Worm (Caenorhabditis elegans) whole organism, late embryonic: ENCODE data around the gene C46F11.5.

Experiments
- C38D4.7 ChIP-seq: fragments of 200-800 bp; sonication (Bioruptor generic); optimal IDR thresholded peaks from 2 replicates; lab custom pipeline; 2018; ENCODE audit warnings: mild to moderate bottlenecking, missing genetic modification characterization, moderate library complexity, missing compliant biosample characterization
- K02D7.2 ChIP-seq: sonication (generic microtip); optimal IDR thresholded peaks from 2 replicates; lab custom pipeline; 2017; ENCODE audit warnings: mild to moderate bottlenecking, missing genetic modification characterization, missing compliant biosample characterization
- T23F11.4 ChIP-seq: fragments of 200-800 bp; sonication (Bioruptor generic); optimal IDR thresholded peaks from 2 replicates; lab custom pipeline; 2018; ENCODE audit warnings: mild to moderate bottlenecking, missing genetic modification characterization, missing compliant biosample characterization
- Y22D7AL.16 ChIP-seq: sonication (generic microtip); optimal IDR thresholded peaks from 2 replicates; lab custom pipeline; 2016; ENCODE audit warnings: missing genetic modification characterization, missing compliant biosample characterization
- ahr-1 ChIP-seq: sonication (generic microtip); optimal IDR thresholded peaks from 2 replicates; lab custom pipeline; 2016; ENCODE audit warnings: missing genetic modification characterization, missing compliant biosample characterization
- ama-1 ChIP-seq: fragments of 150-350 bp; optimal IDR thresholded peaks from 2 replicates; lab custom pipeline; 2014
- ceh-22 ChIP-seq: sonication (generic microtip); optimal IDR thresholded peaks from 2 replicates; lab custom pipeline; 2017; ENCODE audit warnings: missing biosample characterization, missing genetic modification characterization
- ceh-24 ChIP-seq: sonication (generic microtip); optimal IDR thresholded peaks from 2 replicates; lab custom pipeline; 2016; ENCODE audit warnings: mild to moderate bottlenecking, missing genetic modification characterization, missing compliant biosample characterization
- ceh-31 ChIP-seq: sonication (generic microtip); optimal IDR thresholded peaks from 2 replicates; lab custom pipeline; 2016; ENCODE audit warnings: missing genetic modification characterization, missing compliant biosample characterization
- ceh-34 ChIP-seq: sonication (generic microtip); optimal IDR thresholded peaks from 2 replicates; lab custom pipeline; 2016; ENCODE audit warnings: mild to moderate bottlenecking, missing genetic modification characterization, missing compliant biosample characterization
- che-1 ChIP-seq: sonication (generic microtip); optimal IDR thresholded peaks from 2 replicates; lab custom pipeline; 2016; ENCODE audit warnings: mild to moderate bottlenecking, missing genetic modification characterization, missing compliant biosample characterization
- dve-1 ChIP-seq: sonication (generic microtip); optimal IDR thresholded peaks from 2 replicates; lab custom pipeline; 2017; ENCODE audit warnings: antibody characterized with exemption, mild to moderate bottlenecking, missing genetic modification characterization, missing compliant biosample characterization
- elt-2 ChIP-seq: sonication (generic microtip); optimal IDR thresholded peaks from 2 replicates; lab custom pipeline; 2016; ENCODE audit warnings: missing genetic modification reagents, missing genetic modification characterization, missing compliant biosample characterization
- fax-1 ChIP-seq: sonication (generic microtip); optimal IDR thresholded peaks from 2 replicates; lab custom pipeline; 2016; ENCODE audit warnings: missing genotype, missing genetic modification characterization, missing compliant biosample characterization
- fkh-10 ChIP-seq: fragments of 150-350 bp; optimal IDR thresholded peaks from 2 replicates; lab custom pipeline; 2014; ENCODE audit warnings: missing biosample characterization, missing genetic modification reagents, missing genetic modification characterization
- fkh-6 ChIP-seq: sonication (generic microtip); optimal IDR thresholded peaks from 2 replicates; lab custom pipeline; 2016; ENCODE audit warnings: missing genetic modification characterization, missing compliant biosample characterization
- gmeb-2 ChIP-seq: sonication (generic microtip); optimal IDR thresholded peaks from 2 replicates; lab custom pipeline; 2016; ENCODE audit warnings: missing genetic modification characterization, inconsistent platforms, missing compliant biosample characterization
- hlh-13 ChIP-seq: fragments of 200-800 bp; sonication (Bioruptor generic); optimal IDR thresholded peaks from 2 replicates; lab custom pipeline; 2018; ENCODE audit warnings: mild to moderate bottlenecking, missing genetic modification characterization, missing compliant biosample characterization
- hlh-15 ChIP-seq: sonication (generic microtip); optimal IDR thresholded peaks from 2 replicates; lab custom pipeline; 2016; ENCODE audit warnings: missing genetic modification characterization, missing compliant biosample characterization
- hlh-8 ChIP-seq: sonication (generic microtip); optimal IDR thresholded peaks from 2 replicates; lab custom pipeline; 2016; ENCODE audit warnings: missing genotype, missing genetic modification characterization, missing compliant biosample characterization
- lin-11 ChIP-seq: fragments of 200-800 bp; sonication (Bioruptor generic); optimal IDR thresholded peaks from 2 replicates; lab custom pipeline; 2018; ENCODE audit warnings: mild to moderate bottlenecking, missing genetic modification characterization, missing compliant biosample characterization
- mec-3 ChIP-seq: sonication (generic microtip); optimal IDR thresholded peaks from 2 replicates; lab custom pipeline; 2016; ENCODE audit warnings: borderline replicate concordance, missing genetic modification characterization, missing compliant biosample characterization
- nfya-1 ChIP-seq: sonication (generic microtip); optimal IDR thresholded peaks from 2 replicates; lab custom pipeline; 2017; ENCODE audit warnings: missing genetic modification characterization, mild to moderate bottlenecking, missing compliant biosample characterization, antibody characterized with exemption, moderate library complexity
- nhr-232 ChIP-seq: sonication (generic microtip); optimal IDR thresholded peaks from 2 replicates; lab custom pipeline; 2016; ENCODE audit warnings: missing genetic modification characterization, missing compliant biosample characterization
- npax-4 ChIP-seq: sonication (generic microtip); optimal IDR thresholded peaks from 2 replicates; lab custom pipeline; 2016; ENCODE audit warnings: missing genetic modification characterization, missing compliant biosample characterization
- pax-1 ChIP-seq: fragments of 150-350 bp; optimal IDR thresholded peaks from 2 replicates; lab custom pipeline; 2014; ENCODE audit warnings: missing biosample characterization, missing genetic modification characterization
- pha-2 ChIP-seq: sonication (generic microtip); optimal IDR thresholded peaks from 2 replicates; lab custom pipeline; 2017; ENCODE audit warnings: mild to moderate bottlenecking, missing genetic modification characterization, missing compliant biosample characterization
- pha-4 ChIP-seq: fragments of 150-350 bp; optimal IDR thresholded peaks from 2 replicates; lab custom pipeline; 2018; ENCODE audit warnings: missing biosample characterization, missing genetic modification reagents, missing genetic modification characterization
- pqm-1 ChIP-seq: sonication (generic microtip); optimal IDR thresholded peaks from 2 replicates; lab custom pipeline; 2016; ENCODE audit warnings: missing genetic modification characterization, missing compliant biosample characterization
- ref-2 ChIP-seq: sonication (generic microtip); optimal IDR thresholded peaks from 2 replicates; lab custom pipeline; 2016; ENCODE audit warnings: missing genetic modification characterization, missing compliant biosample characterization
- sdc-2 ChIP-seq: sonication (generic microtip); optimal IDR thresholded peaks from 2 replicates; lab custom pipeline; 2016; ENCODE audit warnings: missing genotype, missing genetic modification characterization, missing compliant biosample characterization
- syd-9 ChIP-seq: sonication (generic microtip); optimal IDR thresholded peaks from 2 replicates; lab custom pipeline; 2016; ENCODE audit warnings: mild to moderate bottlenecking, missing genetic modification characterization, moderate library complexity, missing compliant biosample characterization
- tbx-2 ChIP-seq: sonication (generic microtip); optimal IDR thresholded peaks from 2 replicates; lab custom pipeline; 2016; ENCODE audit warnings: missing genetic modification characterization, missing compliant biosample characterization
- ttx-3 ChIP-seq: sonication (generic microtip); optimal IDR thresholded peaks from 2 replicates; lab custom pipeline; 2016; ENCODE audit warnings: missing genetic modification reagents, missing genetic modification characterization, missing compliant biosample characterization
- unc-42 ChIP-seq: sonication (generic microtip); optimal IDR thresholded peaks from 2 replicates; lab custom pipeline; 2016; ENCODE audit warnings: missing genotype, missing genetic modification characterization, missing compliant biosample characterization

The C46F11.5 gene

ce11 chrIII:3677378-3677777 is 20.0 kb upstream of the C46F11.5 start (continued):
- TF ChIP-seq pha-2 (no peak), ama-1 (lab: Kevin White, UChicago) (no peak), ref-2 (tag; lab: Kevin White, UChicago) (peak; percentile 28), fkh-10 (GFP tag; lab: Kevin White, UChicago) (no peak), ahr-1 (tag; lab: Kevin White, UChicago) (no peak), lin-11 (tag; lab: Kevin White, UChicago) (no peak), C38D4.7 (GFP tag; lab: Kevin White, UChicago) (no peak), pqm-1 (tag; lab: Kevin White, UChicago) (no peak), gmeb-2 (tag; lab: Kevin White, UChicago) (no peak), tbx-2 (peak; percentile 38), fkh-6 (tag; lab: Kevin White, UChicago) (no peak), ttx-3 (tag; lab: Kevin White, UChicago) (no peak), mec-3 (tag; lab: Kevin White, UChicago) (no peak), hlh-8 (tag; lab: Kevin White, UChicago) (no peak), ceh-34 (peak; percentile 64), che-1 (tag; lab: Kevin White, UChicago) (no peak), pha-4 (tag; lab: Kevin White, UChicago) (no peak), T23F11.4 (GFP tag; lab: Kevin White, UChicago) (no peak), Y22D7AL.16 (no peak), sdc-2 (tag; lab: Kevin White, UChicago) (no peak), ceh-31 (peak; percentile 63)

- TF ChIP-seq hlh-15 (tag; lab: Kevin White, UChicago) (no peak), ceh-31 (peak; percentile 14), ceh-24 (no peak), ceh-34 (no peak), fax-1 (tag; lab: Kevin White, UChicago) (no peak), hlh-13 (GFP tag; lab: Kevin White, UChicago) (no peak), npax-4 (tag; lab: Kevin White, UChicago) (no peak)
Measured at ce11 chrIII:3675480-3675879, 18.1 kb upstream of the C46F11.5 start.

ce11 chrIII:3674149-3674548 is 16.7 kb upstream of the C46F11.5 start:
- TF ChIP-seq elt-2 (tag; lab: Kevin White, UChicago) (peak; percentile 89), dve-1 (tag; lab: Kevin White, UChicago) (no peak)

DNA sequence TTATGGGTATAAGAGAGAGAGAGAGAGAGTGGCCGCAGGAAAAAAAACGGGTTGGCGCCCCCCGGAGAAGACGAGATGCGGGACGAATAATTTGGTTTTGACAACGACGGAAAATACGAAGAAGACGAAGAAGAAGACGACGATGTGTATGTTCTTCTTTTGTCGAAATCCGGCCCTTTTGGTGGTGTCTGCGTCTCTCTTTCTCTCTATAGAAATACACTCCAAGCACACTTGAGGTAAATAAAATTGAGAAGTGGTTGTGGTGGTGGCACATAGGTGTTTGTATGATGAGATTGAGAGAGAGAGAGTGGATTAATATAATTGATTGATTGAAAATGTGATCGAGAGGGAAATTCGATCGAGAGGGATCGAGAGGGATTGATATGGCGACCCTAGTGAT is 15.4 kb upstream of the C46F11.5 start:
- TF ChIP-seq ceh-34 (peak; percentile 5), unc-42 (tag; lab: Kevin White, UChicago) (peak; percentile 79), ceh-31 (peak; percentile 21), ceh-22 (peak; percentile 43), syd-9 (tag; lab: Kevin White, UChicago) (no peak), nfya-1 (peak; percentile 2)

- TF ChIP-seq unc-42 (tag; lab: Kevin White, UChicago) = no peak
- TF ChIP-seq K02D7.2 (tag; lab: Kevin White, UChicago) = no peak
- no peak for TF ChIP-seq nhr-232 (tag; lab: Kevin White, UChicago)
- no peak for TF ChIP-seq lin-11 (tag; lab: Kevin White, UChicago)
- peak; percentile 15 for TF ChIP-seq pax-1 (tag; lab: Kevin White, UChicago)
- no peak for TF ChIP-seq hlh-8 (tag; lab: Kevin White, UChicago)
- no peak for TF ChIP-seq ahr-1 (tag; lab: Kevin White, UChicago)
- TF ChIP-seq, all 69 proteins: peak for 1
Measured at ce11 chrIII:3670984-3671383, 13.6 kb upstream of the C46F11.5 start.
